Worm (Caenorhabditis elegans) whole organism, L4 larva: ENCODE measurements around the gene M05D6.1.
A peak's percentile ranks its signal among the peaks of the same experiment; 100 is the strongest.

Experiments
- F37D6.2 ChIP-seq: sonication (generic microtip); optimal IDR thresholded peaks from 2 replicates; lab custom pipeline; 2016; ENCODE audit warnings: mild to moderate bottlenecking, missing genetic modification characterization, missing compliant biosample characterization
- F44E2.7 ChIP-seq: fragments of 200-800 bp; sonication (Bioruptor generic); IDR thresholded peaks from 2 replicates; pipeline ENCODE4 v2.1.2; 2022; ENCODE audit warnings: missing genetic modification characterization, missing compliant biosample characterization
- R02D3.7 ChIP-seq: fragments of 150-350 bp; sonication (generic microtip); optimal IDR thresholded peaks from 3 replicates; lab custom pipeline; 2014; ENCODE audit warnings: missing biosample characterization, missing genetic modification characterization
- T26A8.4 ChIP-seq: fragments of 200-800 bp; sonication (Bioruptor generic); IDR thresholded peaks from 2 replicates; pipeline ENCODE4 v1.3.6; 2022; ENCODE audit warnings: missing genetic modification characterization, missing compliant biosample characterization
- Y105C5A.15 ChIP-seq: fragments of 200-800 bp; sonication (Bioruptor generic); IDR thresholded peaks from 2 replicates; pipeline ENCODE4 v1.3.6; 2022; ENCODE audit warnings: missing genetic modification characterization, missing compliant biosample characterization
- ZK337.2 ChIP-seq: fragments of 200-800 bp; sonication (Bioruptor generic); IDR thresholded peaks from 2 replicates; pipeline ENCODE4 v1.3.6; 2022; ENCODE audit warnings: missing genetic modification reagents, missing genetic modification characterization, missing compliant biosample characterization
- aly-2 ChIP-seq: sonication (generic microtip); optimal IDR thresholded peaks from 2 replicates; lab custom pipeline; 2018; ENCODE audit warnings: missing biosample characterization, missing genetic modification characterization
- arid-1 ChIP-seq: fragments of 200-800 bp; sonication (Bioruptor generic); conservative IDR thresholded peaks from 2 replicates; pipeline ENCODE4 v1.3.6; 2022; ENCODE audit warnings: missing genetic modification reagents, missing genetic modification characterization, missing compliant biosample characterization
- attf-4 ChIP-seq: sonication (generic microtip); optimal IDR thresholded peaks from 3 replicates; lab custom pipeline; 2017; ENCODE audit warnings: missing biosample characterization, missing genetic modification characterization
- ceh-20 ChIP-seq: fragments of 200-800 bp; sonication (Bioruptor generic); IDR thresholded peaks from 2 replicates; pipeline ENCODE4 v1.3.6; 2022; ENCODE audit warnings: missing genetic modification reagents, missing genetic modification characterization, missing compliant biosample characterization
- ceh-28 ChIP-seq: fragments of 150-350 bp; optimal IDR thresholded peaks from 2 replicates; lab custom pipeline; 2014; ENCODE audit warnings: missing biosample characterization, missing genetic modification reagents, missing genetic modification characterization
- ceh-32 ChIP-seq: sonication (generic microtip); optimal IDR thresholded peaks from 2 replicates; lab custom pipeline; 2016; ENCODE audit warnings: mild to moderate bottlenecking, missing genetic modification characterization, missing compliant biosample characterization; ENCODE audit not compliant: poor library complexity
- ceh-62 ChIP-seq: sonication (generic microtip); optimal IDR thresholded peaks from 2 replicates; lab custom pipeline; 2017; ENCODE audit warnings: missing biosample characterization, missing genetic modification characterization
- ceh-82 ChIP-seq: sonication (generic microtip); optimal IDR thresholded peaks from 2 replicates; lab custom pipeline; 2017; ENCODE audit warnings: missing biosample characterization, missing genetic modification characterization
- cey-2 ChIP-seq: sonication (generic microtip); optimal IDR thresholded peaks from 3 replicates; lab custom pipeline; 2017; ENCODE audit warnings: missing genetic modification characterization, mild to moderate bottlenecking, missing compliant biosample characterization, antibody characterized with exemption, borderline replicate concordance; ENCODE audit not compliant: insufficient read depth
- daf-12 ChIP-seq: fragments of 150-350 bp; optimal IDR thresholded peaks from 2 replicates; lab custom pipeline; 2014; ENCODE audit warnings: missing biosample characterization, missing genetic modification reagents, missing genetic modification characterization
- daf-16 ChIP-seq, 3 experiments: sonication (generic microtip); optimal IDR thresholded peaks; 2 replicates each; lab custom pipeline; 2016 to 2017; ENCODE audit warnings: missing genetic modification characterization in 3 of 3, missing genetic modification reagents in 3 of 3, mild to moderate bottlenecking in 2 of 3, missing compliant biosample characterization in 2 of 3, missing biosample characterization in 1 of 3, moderate library complexity in 1 of 3
- daf-19 ChIP-seq: fragments of 200-800 bp; sonication (Bioruptor generic); conservative IDR thresholded peaks from 2 replicates; pipeline ENCODE4 v1.3.6; 2022; ENCODE audit warnings: missing genetic modification characterization, missing compliant biosample characterization
- dmd-6 ChIP-seq: fragments of 200-800 bp; sonication (Bioruptor generic); IDR thresholded peaks from 2 replicates; pipeline ENCODE4 v1.3.6; 2022; ENCODE audit warnings: missing genetic modification reagents, missing genetic modification characterization, missing compliant biosample characterization
- dmd-8 ChIP-seq: fragments of 200-800 bp; sonication (Bioruptor generic); IDR thresholded peaks from 2 replicates; pipeline ENCODE4 v1.3.6; 2022; ENCODE audit warnings: missing genetic modification characterization, missing compliant biosample characterization
- dmd-9 ChIP-seq: fragments of 200-800 bp; sonication (Bioruptor generic); IDR thresholded peaks from 2 replicates; pipeline ENCODE4 v1.3.6; 2022; ENCODE audit warnings: missing genetic modification reagents, missing genetic modification characterization, missing compliant biosample characterization
- dpl-1 ChIP-seq: fragments of 150-350 bp; optimal IDR thresholded peaks from 2 replicates; lab custom pipeline; 2014; ENCODE audit warnings: missing biosample characterization, missing genetic modification reagents, missing genetic modification characterization
- egl-27 ChIP-seq: sonication (generic microtip); optimal IDR thresholded peaks from 3 replicates; lab custom pipeline; 2017; ENCODE audit warnings: missing biosample characterization, missing genetic modification reagents, missing genetic modification characterization
- egl-43 ChIP-seq: fragments of 200-800 bp; sonication (Bioruptor generic); IDR thresholded peaks from 2 replicates; pipeline ENCODE4 v1.3.6; 2022; ENCODE audit warnings: missing genetic modification reagents, missing genetic modification characterization, missing compliant biosample characterization
- fos-1 ChIP-seq: fragments of 150-350 bp; optimal IDR thresholded peaks from 2 replicates; lab custom pipeline; 2014; ENCODE audit warnings: missing biosample characterization, missing genetic modification characterization
- hmg-1.1 ChIP-seq: fragments of 200-800 bp; sonication (Bioruptor generic); IDR thresholded peaks from 2 replicates; pipeline ENCODE4 v1.3.6; 2022; ENCODE audit warnings: missing genetic modification reagents, missing genetic modification characterization, missing compliant biosample characterization
- jun-1 ChIP-seq: fragments of 150-350 bp; optimal IDR thresholded peaks from 2 replicates; lab custom pipeline; 2014; ENCODE audit warnings: missing biosample characterization, missing genetic modification reagents, missing genetic modification characterization
- lin-13 ChIP-seq: fragments of 150-350 bp; optimal IDR thresholded peaks from 2 replicates; lab custom pipeline; 2014; ENCODE audit warnings: missing biosample characterization, missing genetic modification reagents, missing genetic modification characterization
- lin-15B ChIP-seq: fragments of 150-350 bp; sonication (generic microtip); optimal IDR thresholded peaks from 3 replicates; lab custom pipeline; 2014; ENCODE audit warnings: missing biosample characterization, missing genetic modification characterization
- lsy-2 ChIP-seq, 2 experiments: fragments of 150-350 bp in 1 of 2; sonication (generic microtip) in 1 of 2; optimal IDR thresholded peaks; 2 replicates each; lab custom pipeline; 2014 to 2017; ENCODE audit warnings: missing biosample characterization in 2 of 2, missing genetic modification characterization in 2 of 2
- mxl-3 ChIP-seq: fragments of 200-800 bp; sonication (Bioruptor generic); optimal IDR thresholded peaks from 2 replicates; lab custom pipeline; 2018; ENCODE audit warnings: mild to moderate bottlenecking, missing genetic modification characterization, missing compliant biosample characterization
- nhr-10 ChIP-seq: fragments of 150-350 bp; optimal IDR thresholded peaks from 2 replicates; lab custom pipeline; 2014; ENCODE audit warnings: missing biosample characterization, missing genetic modification characterization
- nhr-102 ChIP-seq: sonication (generic microtip); optimal IDR thresholded peaks from 2 replicates; lab custom pipeline; 2016; ENCODE audit warnings: mild to moderate bottlenecking, missing genetic modification characterization, moderate library complexity, missing compliant biosample characterization
- nhr-11 ChIP-seq: fragments of 150-350 bp; optimal IDR thresholded peaks from 2 replicates; lab custom pipeline; 2014; ENCODE audit warnings: missing biosample characterization, missing genetic modification characterization
- nhr-25 ChIP-seq: sonication (generic microtip); optimal IDR thresholded peaks from 2 replicates; lab custom pipeline; 2017; ENCODE audit warnings: missing genetic modification characterization, mild to moderate bottlenecking, missing compliant biosample characterization, antibody characterized with exemption, moderate library complexity, borderline replicate concordance; ENCODE audit not compliant: insufficient read depth
- nhr-28 ChIP-seq: fragments of 150-350 bp; optimal IDR thresholded peaks from 2 replicates; lab custom pipeline; 2014; ENCODE audit warnings: missing biosample characterization, missing genetic modification characterization
- nhr-41 ChIP-seq: fragments of 200-800 bp; sonication (Bioruptor generic); IDR thresholded peaks from 2 replicates; pipeline ENCODE4 v1.3.6; 2022; ENCODE audit warnings: missing genetic modification reagents, missing genetic modification characterization, missing compliant biosample characterization
- nhr-48 ChIP-seq: sonication (generic microtip); optimal IDR thresholded peaks from 2 replicates; lab custom pipeline; 2016; ENCODE audit warnings: mild to moderate bottlenecking, missing genetic modification characterization, missing compliant biosample characterization
- nhr-77 ChIP-seq: fragments of 150-350 bp; optimal IDR thresholded peaks from 2 replicates; lab custom pipeline; 2014; ENCODE audit warnings: missing biosample characterization, missing genetic modification characterization
- pha-4 ChIP-seq, 2 experiments: fragments of 150-350 bp in 1 of 2; fragments of 200-800 bp in 1 of 2; sonication (Bioruptor generic) in 1 of 2; IDR thresholded peaks in 1 of 2; optimal IDR thresholded peaks in 1 of 2; 2 replicates each; pipeline versions ENCODE4 v1.3.6 to Lab custom; 2014 to 2022; ENCODE audit warnings: missing genetic modification characterization in 2 of 2, missing genetic modification reagents in 2 of 2, missing biosample characterization in 1 of 2, missing compliant biosample characterization in 1 of 2
- pqm-1 ChIP-seq: sonication (generic microtip); optimal IDR thresholded peaks from 2 replicates; lab custom pipeline; 2017; ENCODE audit warnings: missing biosample characterization, missing genetic modification characterization
- saeg-2 ChIP-seq: fragments of 200-800 bp; sonication (Bioruptor generic); IDR thresholded peaks from 2 replicates; pipeline ENCODE4 v1.3.6; 2022; ENCODE audit warnings: missing genetic modification reagents, missing genetic modification characterization, missing compliant biosample characterization
- snpc-4 ChIP-seq: fragments of 150-350 bp; optimal IDR thresholded peaks from 2 replicates; lab custom pipeline; 2014; ENCODE audit warnings: missing biosample characterization, missing genetic modification characterization
- unc-130 ChIP-seq: sonication (generic microtip); optimal IDR thresholded peaks from 2 replicates; lab custom pipeline; 2016; ENCODE audit warnings: missing genetic modification reagents, missing genetic modification characterization, missing compliant biosample characterization
- unc-62 ChIP-seq, 3 experiments: fragments of 150-350 bp in 1 of 3; sonication (generic microtip); optimal IDR thresholded peaks in 2 of 3; peaks in 1 of 3; 1 replicate in 1 of 3; 2 replicates in 2 of 3; lab custom pipeline; 2014 to 2017; ENCODE audit warnings: missing biosample characterization in 3 of 3, missing genetic modification characterization in 3 of 3, missing genetic modification reagents in 3 of 3, missing genotype in 1 of 3
- vab-7 ChIP-seq: fragments of 200-800 bp; sonication (Bioruptor generic); IDR thresholded peaks from 2 replicates; pipeline ENCODE4 v1.3.6; 2022; ENCODE audit warnings: missing genetic modification reagents, missing genetic modification characterization, missing compliant biosample characterization
- zfp-2 ChIP-seq: sonication (generic microtip); optimal IDR thresholded peaks from 2 replicates; lab custom pipeline; 2016; ENCODE audit warnings: mild to moderate bottlenecking, missing genetic modification characterization, missing compliant biosample characterization
- zfp-3 ChIP-seq: fragments of 200-800 bp; sonication (Bioruptor generic); conservative IDR thresholded peaks from 2 replicates; pipeline ENCODE4 v1.3.6; 2022; ENCODE audit warnings: missing genetic modification reagents, missing genetic modification characterization, missing compliant biosample characterization

The M05D6.1 gene

ce11 chrII:8428947-8429919 is 46.0 kb downstream of the M05D6.1 start:
- TF ChIP-seq lin-13 (GFP tag; lab: Kevin White, UChicago) (no peak), nhr-102 (tag; lab: Kevin White, UChicago) (no peak), dmd-8 (GFP tag; lab: Robert Waterston, UW) (no peak), ZK337.2 (GFP tag; lab: Robert Waterston, UW) (no peak), jun-1 (no peak), nhr-11 (no peak), zfp-2 (tag; lab: Kevin White, UChicago) (no peak), nhr-41 (GFP tag; lab: Robert Waterston, UW) (no peak), hmg-1.1 (GFP tag; lab: Robert Waterston, UW) (peak; percentile 36; the same call in 1 of the 2 replicates), lin-15B (tag; lab: Kevin White, UChicago) (no peak), pqm-1 (no peak), cey-2 (tag; lab: Kevin White, UChicago) (no peak), dpl-1 (GFP tag; lab: Kevin White, UChicago) (peak; percentile 24), daf-12 (no peak), unc-130 (GFP tag; lab: Kevin White, UChicago) (peak; percentile 14), attf-4 (tag; lab: Kevin White, UChicago) (no peak), daf-19 (GFP tag; lab: Robert Waterston, UW) (no peak), mxl-3 (GFP tag; lab: Kevin White, UChicago) (peak; percentile 7), fos-1 (no peak), nhr-28 (tag; lab: Kevin White, UChicago) (peak; percentile 19), F37D6.2 (no peak), nhr-25 (no peak), ceh-28 (no peak), nhr-10 (tag; lab: Kevin White, UChicago) (no peak), unc-62 (GFP tag; optimal IDR thresholded peaks at IDR 0.05 in 1 of 2; lab: Kevin White, UChicago) (no peak), unc-62 (tag; optimal IDR thresholded peaks at IDR 0.05; lab: Kevin White, UChicago) (no peak), pha-4 (GFP tag; IDR thresholded peaks at IDR 0.05; lab: Robert Waterston, UW) (no peak), pha-4 (tag; optimal IDR thresholded peaks at IDR 0.05; lab: Kevin White, UChicago) (no peak), vab-7 (GFP tag; lab: Robert Waterston, UW) (no peak), R02D3.7 (tag; lab: Kevin White, UChicago) (no peak), zfp-3 (GFP tag; lab: Robert Waterston, UW) (no peak), ceh-20 (GFP tag; lab: Robert Waterston, UW) (no peak), saeg-2 (GFP tag; lab: Robert Waterston, UW) (no peak), Y105C5A.15 (GFP tag; lab: Robert Waterston, UW) (no peak), lsy-2 (tag; optimal IDR thresholded peaks at IDR 0.05; lab: Kevin White, UChicago) (peak in 1 of 2 experiments; percentile 43), egl-43 (GFP tag; lab: Robert Waterston, UW) (no peak), F44E2.7 (GFP tag; lab: Robert Waterston, UW) (no peak), dmd-6 (GFP tag; lab: Robert Waterston, UW) (no peak), ceh-32 (tag; lab: Kevin White, UChicago) (no peak), nhr-77 (tag; lab: Kevin White, UChicago) (no peak), snpc-4 (tag; lab: Kevin White, UChicago) (no peak), ceh-62 (tag; lab: Kevin White, UChicago) (no peak), arid-1 (GFP tag; lab: Robert Waterston, UW) (no peak), egl-27 (tag; lab: Kevin White, UChicago) (no peak), nhr-48 (tag; lab: Kevin White, UChicago) (no peak), dmd-9 (GFP tag; lab: Robert Waterston, UW) (no peak), daf-16 (GFP tag; optimal IDR thresholded peaks at IDR 0.05; lab: Kevin White, UChicago) (no peak), daf-16 (tag; optimal IDR thresholded peaks at IDR 0.05; lab: Kevin White, UChicago) (peak; percentile 8), aly-2 (tag; lab: Kevin White, UChicago) (no peak), T26A8.4 (GFP tag; lab: Robert Waterston, UW) (no peak), ceh-82 (tag; lab: Kevin White, UChicago) (no peak)
